Worm (Caenorhabditis elegans) whole organism, late embryonic: Measurements from ENCODE around the gene epg-3.
A peak's percentile ranks its signal among the peaks of the same experiment; 100 is the strongest.

ENCODE experiments used
- C38D4.7 ChIP-seq: fragments of 200-800 bp; sonication (Bioruptor generic); optimal IDR thresholded peaks from 2 replicates; lab custom pipeline; 2018; ENCODE audit warnings: mild to moderate bottlenecking, missing genetic modification characterization, moderate library complexity, missing compliant biosample characterization
- F13H6.1 ChIP-seq: sonication (generic microtip); optimal IDR thresholded peaks from 2 replicates; lab custom pipeline; 2016; ENCODE audit warnings: missing genetic modification characterization, missing compliant biosample characterization
- K09A11.1 ChIP-seq: sonication (generic microtip); optimal IDR thresholded peaks from 2 replicates; lab custom pipeline; 2017; ENCODE audit warnings: antibody characterized with exemption, mild to moderate bottlenecking, missing genetic modification characterization, missing compliant biosample characterization; ENCODE audit not compliant: insufficient read depth
- T23F11.4 ChIP-seq: fragments of 200-800 bp; sonication (Bioruptor generic); optimal IDR thresholded peaks from 2 replicates; lab custom pipeline; 2018; ENCODE audit warnings: mild to moderate bottlenecking, missing genetic modification characterization, missing compliant biosample characterization
- Y22D7AL.16 ChIP-seq: sonication (generic microtip); optimal IDR thresholded peaks from 2 replicates; lab custom pipeline; 2016; ENCODE audit warnings: missing genetic modification characterization, missing compliant biosample characterization
- ceh-14 ChIP-seq: sonication (generic microtip); optimal IDR thresholded peaks from 2 replicates; lab custom pipeline; 2016; ENCODE audit warnings: missing genotype, missing genetic modification characterization, missing compliant biosample characterization
- ceh-18 ChIP-seq: sonication (generic microtip); optimal IDR thresholded peaks from 2 replicates; lab custom pipeline; 2016; ENCODE audit warnings: missing genetic modification characterization, missing compliant biosample characterization
- ceh-19 ChIP-seq: fragments of 200-800 bp; sonication (Bioruptor generic); optimal IDR thresholded peaks from 2 replicates; lab custom pipeline; 2018; ENCODE audit warnings: mild to moderate bottlenecking, missing genetic modification characterization, missing compliant biosample characterization
- ceh-2 ChIP-seq: sonication (generic microtip); optimal IDR thresholded peaks from 2 replicates; lab custom pipeline; 2016; ENCODE audit warnings: missing genotype, missing genetic modification characterization, missing compliant biosample characterization
- ceh-24 ChIP-seq: sonication (generic microtip); optimal IDR thresholded peaks from 2 replicates; lab custom pipeline; 2016; ENCODE audit warnings: mild to moderate bottlenecking, missing genetic modification characterization, missing compliant biosample characterization
- ceh-30 ChIP-seq: fragments of 150-350 bp; optimal IDR thresholded peaks from 2 replicates; lab custom pipeline; 2014; ENCODE audit warnings: missing biosample characterization, missing genetic modification characterization
- ceh-31 ChIP-seq: sonication (generic microtip); optimal IDR thresholded peaks from 2 replicates; lab custom pipeline; 2016; ENCODE audit warnings: missing genetic modification characterization, missing compliant biosample characterization
- ceh-9 ChIP-seq: sonication (generic microtip); optimal IDR thresholded peaks from 2 replicates; lab custom pipeline; 2016; ENCODE audit warnings: mild to moderate bottlenecking, missing genetic modification characterization, inconsistent platforms, missing compliant biosample characterization
- ets-4 ChIP-seq: sonication (generic microtip); optimal IDR thresholded peaks from 2 replicates; lab custom pipeline; 2016; ENCODE audit warnings: missing genetic modification characterization, missing compliant biosample characterization
- fkh-10 ChIP-seq: fragments of 150-350 bp; optimal IDR thresholded peaks from 2 replicates; lab custom pipeline; 2014; ENCODE audit warnings: missing biosample characterization, missing genetic modification reagents, missing genetic modification characterization
- hlh-13 ChIP-seq: fragments of 200-800 bp; sonication (Bioruptor generic); optimal IDR thresholded peaks from 2 replicates; lab custom pipeline; 2018; ENCODE audit warnings: mild to moderate bottlenecking, missing genetic modification characterization, missing compliant biosample characterization
- hlh-15 ChIP-seq: sonication (generic microtip); optimal IDR thresholded peaks from 2 replicates; lab custom pipeline; 2016; ENCODE audit warnings: missing genetic modification characterization, missing compliant biosample characterization
- hlh-6 ChIP-seq: sonication (generic microtip); optimal IDR thresholded peaks from 2 replicates; lab custom pipeline; 2016; ENCODE audit warnings: missing genotype, missing genetic modification characterization, missing compliant biosample characterization
- lim-6 ChIP-seq: sonication (generic microtip); optimal IDR thresholded peaks from 2 replicates; lab custom pipeline; 2016; ENCODE audit warnings: missing genetic modification characterization, missing compliant biosample characterization
- madf-2 ChIP-seq: sonication (generic microtip); optimal IDR thresholded peaks from 2 replicates; lab custom pipeline; 2017; ENCODE audit warnings: missing genetic modification characterization, missing compliant biosample characterization
- nhr-11 ChIP-seq: fragments of 150-350 bp; optimal IDR thresholded peaks from 2 replicates; lab custom pipeline; 2014; ENCODE audit warnings: missing biosample characterization, missing genetic modification characterization
- odd-2 ChIP-seq: sonication (generic microtip); optimal IDR thresholded peaks from 2 replicates; lab custom pipeline; 2017; ENCODE audit warnings: antibody characterized with exemption, mild to moderate bottlenecking, missing genetic modification characterization, missing compliant biosample characterization
- pag-3 ChIP-seq: sonication (generic microtip); optimal IDR thresholded peaks from 2 replicates; lab custom pipeline; 2016; ENCODE audit warnings: missing compliant biosample characterization, missing genetic modification characterization, borderline replicate concordance
- pat-9 ChIP-seq: fragments of 200-800 bp; sonication (Bioruptor generic); optimal IDR thresholded peaks from 2 replicates; lab custom pipeline; 2018; ENCODE audit warnings: mild to moderate bottlenecking, missing genetic modification characterization, moderate library complexity, missing compliant biosample characterization
- pha-2 ChIP-seq: sonication (generic microtip); optimal IDR thresholded peaks from 2 replicates; lab custom pipeline; 2017; ENCODE audit warnings: mild to moderate bottlenecking, missing genetic modification characterization, missing compliant biosample characterization
- pha-4 ChIP-seq: fragments of 150-350 bp; optimal IDR thresholded peaks from 2 replicates; lab custom pipeline; 2018; ENCODE audit warnings: missing biosample characterization, missing genetic modification reagents, missing genetic modification characterization
- pqm-1 ChIP-seq: sonication (generic microtip); optimal IDR thresholded peaks from 2 replicates; lab custom pipeline; 2016; ENCODE audit warnings: missing genetic modification characterization, missing compliant biosample characterization
- ref-2 ChIP-seq: sonication (generic microtip); optimal IDR thresholded peaks from 2 replicates; lab custom pipeline; 2016; ENCODE audit warnings: missing genetic modification characterization, missing compliant biosample characterization
- rnt-1 ChIP-seq: sonication (generic microtip); optimal IDR thresholded peaks from 2 replicates; lab custom pipeline; 2016; ENCODE audit warnings: missing genetic modification characterization, missing compliant biosample characterization
- sox-4 ChIP-seq: sonication (generic microtip); optimal IDR thresholded peaks from 2 replicates; lab custom pipeline; 2017; ENCODE audit warnings: mild to moderate bottlenecking, missing genetic modification characterization, inconsistent platforms, missing compliant biosample characterization
- ttx-3 ChIP-seq: sonication (generic microtip); optimal IDR thresholded peaks from 2 replicates; lab custom pipeline; 2016; ENCODE audit warnings: missing genetic modification reagents, missing genetic modification characterization, missing compliant biosample characterization
- unc-42 ChIP-seq: sonication (generic microtip); optimal IDR thresholded peaks from 2 replicates; lab custom pipeline; 2016; ENCODE audit warnings: missing genotype, missing genetic modification characterization, missing compliant biosample characterization
- unc-86 ChIP-seq: sonication (generic microtip); optimal IDR thresholded peaks from 2 replicates; lab custom pipeline; 2016; ENCODE audit warnings: missing genetic modification characterization, missing compliant biosample characterization
- zip-5 ChIP-seq: sonication (generic microtip); optimal IDR thresholded peaks from 2 replicates; lab custom pipeline; 2016; ENCODE audit warnings: missing genetic modification characterization, missing compliant biosample characterization

The epg-3 gene

ce11 chrIII:12934417-12934816 lies at the start of gene epg-3:
Gene epg-3, plus strand, starts transcription at chrIII:12934717.
- TF ChIP-seq ref-2 (no peak), ceh-24 (tag; lab: Kevin White, UChicago) (no peak), C38D4.7 (GFP tag; lab: Kevin White, UChicago) (no peak), ceh-31 (tag; lab: Kevin White, UChicago) (no peak), pqm-1 (no peak), odd-2 (tag; lab: Kevin White, UChicago) (no peak), ceh-2 (tag; lab: Kevin White, UChicago) (no peak), hlh-6 (tag; lab: Kevin White, UChicago) (no peak), T23F11.4 (GFP tag; lab: Kevin White, UChicago) (no peak), unc-86 (tag; lab: Kevin White, UChicago) (no peak), hlh-13 (GFP tag; lab: Kevin White, UChicago) (no peak)

DNA sequence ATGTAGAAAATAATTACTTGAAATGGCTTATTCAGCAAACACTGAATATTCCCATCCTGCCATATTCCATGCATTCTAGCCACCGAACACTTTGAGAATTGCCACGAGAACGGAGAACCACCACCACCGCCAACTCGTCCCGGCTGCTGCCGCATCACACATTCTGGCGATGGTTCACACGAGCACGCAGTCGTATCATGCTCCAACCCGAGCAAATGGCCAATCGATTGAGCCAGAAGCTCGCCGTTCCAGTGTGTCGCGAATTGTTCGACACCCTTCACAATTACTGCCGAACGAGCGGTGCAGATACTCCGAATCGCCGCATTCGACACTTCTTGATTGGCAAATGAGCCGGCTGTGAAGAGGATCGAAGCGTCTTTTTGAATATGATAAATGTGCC lies 49.4 kb upstream of the epg-3 start:
- no peak for TF ChIP-seq pqm-1
- no peak for TF ChIP-seq unc-86 (tag; lab: Kevin White, UChicago)
- no peak for TF ChIP-seq ceh-31 (tag; lab: Kevin White, UChicago)
- TF ChIP-seq pha-4 (tag; lab: Kevin White, UChicago): no peak
- TF ChIP-seq ceh-19: no peak
- TF ChIP-seq K09A11.1: no peak
- TF ChIP-seq ceh-9 (tag; lab: Kevin White, UChicago): no peak
- no peak for TF ChIP-seq unc-42 (tag; lab: Kevin White, UChicago)
- no peak for TF ChIP-seq F13H6.1
- TF ChIP-seq sox-4: no peak
- no peak for TF ChIP-seq T23F11.4 (GFP tag; lab: Kevin White, UChicago)
- TF ChIP-seq zip-5 (tag; lab: Kevin White, UChicago): no peak
- no peak for TF ChIP-seq lim-6 (tag; lab: Kevin White, UChicago)
- TF ChIP-seq ceh-14 (tag; lab: Kevin White, UChicago): no peak

- no peak for TF ChIP-seq ceh-18 (tag; lab: Kevin White, UChicago)
- no peak for TF ChIP-seq ceh-2 (tag; lab: Kevin White, UChicago)
- TF ChIP-seq lim-6 (tag; lab: Kevin White, UChicago): no peak
- TF ChIP-seq ceh-31 (tag; lab: Kevin White, UChicago): no peak
- no peak for TF ChIP-seq nhr-11
- no peak for TF ChIP-seq fkh-10 (GFP tag; lab: Kevin White, UChicago)
- no peak for TF ChIP-seq pha-2 (tag; lab: Kevin White, UChicago)
- no peak for TF ChIP-seq ceh-24 (tag; lab: Kevin White, UChicago)
- no peak for TF ChIP-seq C38D4.7 (GFP tag; lab: Kevin White, UChicago)
- no peak for TF ChIP-seq ref-2
- TF ChIP-seq hlh-15: no peak
- no peak for TF ChIP-seq pqm-1
- no peak for TF ChIP-seq pha-4 (tag; lab: Kevin White, UChicago)
- TF ChIP-seq pat-9 (tag; lab: Kevin White, UChicago): no peak
- no peak for TF ChIP-seq ttx-3 (tag; lab: Kevin White, UChicago)
- no peak for TF ChIP-seq pag-3 (tag; lab: Kevin White, UChicago)
- no peak for TF ChIP-seq odd-2 (tag; lab: Kevin White, UChicago)
- TF ChIP-seq Y22D7AL.16 (tag; lab: Kevin White, UChicago): no peak
- no peak for TF ChIP-seq madf-2 (tag; lab: Kevin White, UChicago)
- TF ChIP-seq ets-4 (tag; lab: Kevin White, UChicago): no peak
- TF ChIP-seq, all 69 proteins: peak for 0
Measured at ce11 chrIII:12891580-12891979, 42.9 kb upstream of the epg-3 start, which contains the start of the genes Y37D8A.29 and unc-71. Gene Y37D8A.29, minus strand, starts transcription at chrIII:12891680. Gene unc-71, minus strand, starts transcription at chrIII:12891738.

ce11 chrIII:12892767-12893166 lies 41.8 kb upstream of the epg-3 start:
- no peak for TF ChIP-seq K09A11.1
- peak; percentile 53 for TF ChIP-seq unc-42 (tag; lab: Kevin White, UChicago)
- no peak for TF ChIP-seq ceh-30 (tag; lab: Kevin White, UChicago)
- TF ChIP-seq rnt-1 (tag; lab: Kevin White, UChicago): no peak
